Worm (Caenorhabditis elegans) whole organism, early embryonic: ENCODE measurements around the gene fbxc-18.

Source experiments
- F13C5.2 ChIP-seq: sonication (generic microtip); optimal IDR thresholded peaks from 2 replicates; lab custom pipeline; 2017; ENCODE audit warnings: mild to moderate bottlenecking, missing genetic modification characterization, inconsistent platforms, missing compliant biosample characterization
- aly-1 ChIP-seq: sonication (generic microtip); optimal IDR thresholded peaks from 2 replicates; lab custom pipeline; 2016; ENCODE audit warnings: missing genetic modification characterization, missing compliant biosample characterization
- ama-1 ChIP-seq: fragments of 150-350 bp; optimal IDR thresholded peaks from 2 replicates; lab custom pipeline; 2014
- ceh-13 ChIP-seq: fragments of 200-800 bp; sonication (Bioruptor generic); optimal IDR thresholded peaks from 2 replicates; lab custom pipeline; 2018; ENCODE audit warnings: mild to moderate bottlenecking, missing genetic modification characterization, missing compliant biosample characterization
- ceh-36 ChIP-seq: sonication (generic microtip); optimal IDR thresholded peaks from 2 replicates; lab custom pipeline; 2016; ENCODE audit warnings: missing genetic modification characterization, inconsistent platforms, missing compliant biosample characterization
- ets-7 ChIP-seq: sonication (generic microtip); optimal IDR thresholded peaks from 2 replicates; lab custom pipeline; 2016; ENCODE audit warnings: missing genotype, missing genetic modification characterization, missing compliant biosample characterization
- flt-1 ChIP-seq: fragments of 200-800 bp; sonication (Bioruptor generic); IDR thresholded peaks from 2 replicates; pipeline ENCODE4 v1.3.6; 2022; ENCODE audit warnings: missing genetic modification characterization, missing compliant biosample characterization
- hmbx-1 ChIP-seq: sonication (generic microtip); optimal IDR thresholded peaks from 2 replicates; lab custom pipeline; 2016; ENCODE audit warnings: mild to moderate bottlenecking, missing genetic modification characterization, missing compliant biosample characterization
- hmg-4 ChIP-seq: fragments of 200-800 bp; sonication (Bioruptor generic); optimal IDR thresholded peaks from 2 replicates; lab custom pipeline; 2018; ENCODE audit warnings: mild to moderate bottlenecking, missing genetic modification characterization, missing compliant biosample characterization
- scrt-1 ChIP-seq: fragments of 200-800 bp; sonication (Bioruptor generic); IDR thresholded peaks from 2 replicates; pipeline ENCODE4 v1.3.6; 2022; ENCODE audit warnings: missing genetic modification characterization, missing compliant biosample characterization
- sea-1 ChIP-seq: fragments of 200-800 bp; sonication (Bioruptor generic); conservative IDR thresholded peaks from 2 replicates; pipeline ENCODE4 v1.3.6; 2022; ENCODE audit warnings: missing genetic modification characterization, missing compliant biosample characterization
- tbx-11 ChIP-seq: fragments of 200-800 bp; sonication (Bioruptor generic); IDR thresholded peaks from 2 replicates; pipeline ENCODE4 v1.3.6; 2022; ENCODE audit warnings: missing genetic modification characterization, missing compliant biosample characterization
- tra-4 ChIP-seq: sonication (generic microtip); optimal IDR thresholded peaks from 2 replicates; lab custom pipeline; 2017; ENCODE audit warnings: missing genetic modification characterization, missing compliant biosample characterization

- TF ChIP-seq flt-1: no peak
- no peak for TF ChIP-seq hmbx-1 (tag; lab: Kevin White, UChicago)
- TF ChIP-seq scrt-1 (GFP tag; lab: Robert Waterston, UW): no peak
- TF ChIP-seq tbx-11 (GFP tag; lab: Robert Waterston, UW): no peak
- no peak for TF ChIP-seq ama-1
- no peak for TF ChIP-seq tra-4
- no peak for TF ChIP-seq hmg-4 (GFP tag; lab: Kevin White, UChicago)
- TF ChIP-seq ets-7: no peak
- TF ChIP-seq aly-1: no peak
- TF ChIP-seq sea-1: no peak
- no peak for TF ChIP-seq F13C5.2 (tag; lab: Kevin White, UChicago)
- TF ChIP-seq ceh-36 (tag; lab: Kevin White, UChicago): no peak
- no peak for TF ChIP-seq ceh-13 (GFP tag; lab: Kevin White, UChicago)
These were observed 32.6 kb upstream of the fbxc-18 start, which contains the start of gene fbxb-29 for ce11 chrII:999493-999892.
